Fruit fly (Drosophila melanogaster) whole organism, prepupa: ENCODE results near the gene Vps33B.

Experiments used
- Blimp-1 ChIP-seq: fragments of 200-800 bp; sonication (Bioruptor generic); optimal IDR thresholded peaks from 3 replicates; lab custom pipeline; 2017; ENCODE audit warnings: missing biosample characterization, missing genetic modification characterization, mild to moderate bottlenecking, moderate library complexity, missing genetic modification reagents
- CG10631 ChIP-seq: fragments of 200-800 bp; sonication (Bioruptor generic); optimal IDR thresholded peaks from 2 replicates; lab custom pipeline; 2016; ENCODE audit warnings: missing biosample characterization, missing genetic modification characterization
- CG10669 ChIP-seq: fragments of 200-800 bp; sonication (Bioruptor generic); optimal IDR thresholded peaks from 3 replicates; lab custom pipeline; 2018; ENCODE audit warnings: missing biosample characterization, mild to moderate bottlenecking, missing genetic modification characterization, moderate library complexity
- CG11762 ChIP-seq: fragments of 200-800 bp; sonication (Bioruptor generic); optimal IDR thresholded peaks from 3 replicates; lab custom pipeline; 2016; ENCODE audit warnings: missing biosample characterization, missing genetic modification characterization; ENCODE audit not compliant: insufficient read depth
- CG11902 ChIP-seq: fragments of 200-800 bp; sonication (Bioruptor generic); optimal IDR thresholded peaks from 3 replicates; lab custom pipeline; 2016; ENCODE audit warnings: missing biosample characterization, missing genetic modification characterization
- CG15336 ChIP-seq: fragments of 200-800 bp; sonication (Bioruptor generic); IDR thresholded peaks from 2 replicates; pipeline ENCODE4 v1.3.6; 2022; ENCODE audit warnings: missing biosample characterization, missing genetic modification characterization
- CG1621 ChIP-seq: fragments of 200-800 bp; sonication (Bioruptor generic); optimal IDR thresholded peaks from 3 replicates; lab custom pipeline; 2018; ENCODE audit warnings: missing biosample characterization, mild to moderate bottlenecking, missing genetic modification characterization
- CG16779 ChIP-seq: fragments of 200-800 bp; sonication (Bioruptor generic); optimal IDR thresholded peaks from 3 replicates; lab custom pipeline; 2017; ENCODE audit warnings: missing biosample characterization, mild to moderate bottlenecking, missing genetic modification characterization
- CG3032 ChIP-seq: fragments of 200-800 bp; optimal IDR thresholded peaks from 2 replicates; lab custom pipeline; 2019; ENCODE audit warnings: missing biosample characterization, mild to moderate bottlenecking, missing genetic modification characterization, moderate library complexity
- CG31627 ChIP-seq: fragments of 200-800 bp; sonication (Bioruptor generic); optimal IDR thresholded peaks from 3 replicates; lab custom pipeline; 2016; ENCODE audit warnings: missing biosample characterization, missing genetic modification characterization
- CG32006 ChIP-seq: fragments of 200-800 bp; sonication (Bioruptor generic); optimal IDR thresholded peaks from 3 replicates; lab custom pipeline; 2017; ENCODE audit warnings: missing biosample characterization, mild to moderate bottlenecking, missing genetic modification characterization
- CG34406 ChIP-seq: fragments of 200-800 bp; sonication (Bioruptor generic); optimal IDR thresholded peaks from 3 replicates; lab custom pipeline; 2016; ENCODE audit warnings: missing biosample characterization, missing genetic modification characterization
- CG3919 ChIP-seq: fragments of 200-800 bp; sonication (Bioruptor generic); optimal IDR thresholded peaks from 3 replicates; lab custom pipeline; 2016; ENCODE audit warnings: missing biosample characterization, missing genetic modification characterization
- CG4318 ChIP-seq: fragments of 200-800 bp; sonication (Bioruptor generic); optimal IDR thresholded peaks from 3 replicates; lab custom pipeline; 2017; ENCODE audit warnings: missing biosample characterization, mild to moderate bottlenecking, missing genetic modification characterization
- CG6163 ChIP-seq: fragments of 200-800 bp; sonication (Bioruptor generic); IDR thresholded peaks from 3 replicates; pipeline ENCODE4 v1.3.6; 2022; ENCODE audit warnings: missing biosample characterization, missing genetic modification characterization
- CG7368 ChIP-seq: fragments of 200-800 bp; sonication (Bioruptor generic); optimal IDR thresholded peaks from 3 replicates; lab custom pipeline; 2016; ENCODE audit warnings: missing biosample characterization, missing genetic modification characterization
- CG8119 ChIP-seq: fragments of 200-800 bp; sonication (Bioruptor generic); IDR thresholded peaks from 3 replicates; pipeline ENCODE4 v1.3.6; 2022; ENCODE audit warnings: missing biosample characterization, missing genetic modification characterization
- CG8319 ChIP-seq: fragments of 200-800 bp; sonication (Bioruptor generic); optimal IDR thresholded peaks from 3 replicates; lab custom pipeline; 2016; ENCODE audit warnings: missing biosample characterization, missing genetic modification characterization
- CG9139 ChIP-seq: fragments of 200-800 bp; sonication (Bioruptor generic); optimal IDR thresholded peaks from 3 replicates; lab custom pipeline; 2017; ENCODE audit warnings: missing biosample characterization, mild to moderate bottlenecking, missing genetic modification characterization
- Eip78C ChIP-seq: fragments of 200-800 bp; sonication (Bioruptor generic); peaks from one replicate; lab custom pipeline; 2016; ENCODE audit warnings: missing biosample characterization, missing genetic modification characterization
- Eip93F ChIP-seq: fragments of 200-800 bp; sonication (Bioruptor generic); optimal IDR thresholded peaks from 2 replicates; lab custom pipeline; 2016; ENCODE audit warnings: missing biosample characterization, mild to moderate bottlenecking, missing genetic modification characterization
- Ets96B ChIP-seq: fragments of 200-800 bp; optimal IDR thresholded peaks from 2 replicates; lab custom pipeline; 2019; ENCODE audit warnings: missing biosample characterization, mild to moderate bottlenecking, missing genetic modification characterization, moderate library complexity
- Hr38 ChIP-seq: sonication (Bioruptor generic); optimal IDR thresholded peaks from 2 replicates; lab custom pipeline; 2016; ENCODE audit warnings: missing biosample characterization, missing genetic modification characterization
- Hr4 ChIP-seq: fragments of 200-800 bp; sonication (Bioruptor generic); optimal IDR thresholded peaks from 3 replicates; lab custom pipeline; 2016; ENCODE audit warnings: missing biosample characterization, missing genetic modification characterization
- Lpt ChIP-seq: fragments of 200-800 bp; sonication (Bioruptor generic); optimal IDR thresholded peaks from 3 replicates; lab custom pipeline; 2016; ENCODE audit warnings: missing biosample characterization, missing genetic modification characterization
- Met ChIP-seq: fragments of 200-800 bp; sonication (Bioruptor generic); optimal IDR thresholded peaks from 3 replicates; lab custom pipeline; 2016; ENCODE audit warnings: missing biosample characterization, missing genetic modification characterization
- Smox ChIP-seq: fragments of 200-800 bp; sonication (Bioruptor generic); optimal IDR thresholded peaks from 3 replicates; lab custom pipeline; 2016; ENCODE audit warnings: missing biosample characterization, missing genetic modification characterization
- Sox102F ChIP-seq: fragments of 200-800 bp; sonication (Bioruptor generic); optimal IDR thresholded peaks from 2 replicates; lab custom pipeline; 2016; ENCODE audit warnings: missing biosample characterization, mild to moderate bottlenecking, missing genetic modification characterization
- Sox14 ChIP-seq: fragments of 200-800 bp; sonication (Bioruptor generic); optimal IDR thresholded peaks from 3 replicates; lab custom pipeline; 2016; ENCODE audit warnings: missing biosample characterization, missing genetic modification characterization
- Sox15 ChIP-seq: fragments of 200-800 bp; sonication (Bioruptor generic); optimal IDR thresholded peaks from 3 replicates; lab custom pipeline; 2016; ENCODE audit warnings: missing biosample characterization, missing genetic modification characterization
- acj6 ChIP-seq: fragments of 200-800 bp; sonication (Bioruptor generic); optimal IDR thresholded peaks from 3 replicates; lab custom pipeline; 2016; ENCODE audit warnings: missing biosample characterization, missing genetic modification characterization
- cyc ChIP-seq: fragments of 200-800 bp; sonication (Bioruptor generic); optimal IDR thresholded peaks from 3 replicates; lab custom pipeline; 2016; ENCODE audit warnings: missing biosample characterization, missing genetic modification characterization
- dac ChIP-seq: fragments of 200-800 bp; sonication (Bioruptor generic); optimal IDR thresholded peaks from 2 replicates; lab custom pipeline; 2017; ENCODE audit warnings: missing biosample characterization, mild to moderate bottlenecking, missing genetic modification characterization
- eg ChIP-seq: fragments of 200-800 bp; sonication (Bioruptor generic); IDR thresholded peaks from 3 replicates; pipeline ENCODE4 v1.3.6; 2022; ENCODE audit warnings: missing biosample characterization, missing genetic modification characterization
- esn ChIP-seq: fragments of 200-800 bp; sonication (Bioruptor generic); optimal IDR thresholded peaks from 2 replicates; lab custom pipeline; 2016; ENCODE audit warnings: missing biosample characterization, mild to moderate bottlenecking, missing genetic modification characterization, moderate library complexity
- fd59A ChIP-seq: fragments of 200-800 bp; sonication (Bioruptor generic); optimal IDR thresholded peaks from 2 replicates; lab custom pipeline; 2017; ENCODE audit warnings: missing biosample characterization, mild to moderate bottlenecking, missing genetic modification characterization, missing genetic modification reagents
- fd85E ChIP-seq: fragments of 200-800 bp; sonication (Bioruptor generic); optimal IDR thresholded peaks from 3 replicates; lab custom pipeline; 2016; ENCODE audit warnings: missing biosample characterization, missing genetic modification characterization
- fkh ChIP-seq: fragments of 200-800 bp; sonication (Bioruptor generic); optimal IDR thresholded peaks from 3 replicates; lab custom pipeline; 2017; ENCODE audit warnings: missing biosample characterization, mild to moderate bottlenecking, missing genetic modification characterization, moderate library complexity
- lz ChIP-seq: fragments of 200-800 bp; sonication (Bioruptor generic); optimal IDR thresholded peaks from 3 replicates; lab custom pipeline; 2016; ENCODE audit warnings: missing biosample characterization, missing genetic modification characterization
- net ChIP-seq: fragments of 200-800 bp; sonication (Bioruptor generic); optimal IDR thresholded peaks from 3 replicates; lab custom pipeline; 2016; ENCODE audit warnings: missing biosample characterization, missing genetic modification characterization
- pdm3 ChIP-seq: fragments of 200-800 bp; sonication (Bioruptor generic); optimal IDR thresholded peaks from 3 replicates; lab custom pipeline; 2016; ENCODE audit warnings: missing biosample characterization, missing genetic modification characterization
- salr ChIP-seq, 2 experiments: fragments of 200-800 bp; sonication (Bioruptor generic); optimal IDR thresholded peaks; 3 replicates each; lab custom pipeline; 2016 to 2018; ENCODE audit warnings: missing biosample characterization in 2 of 2, missing genetic modification characterization in 2 of 2, mild to moderate bottlenecking in 1 of 2
- spab ChIP-seq: fragments of 200-800 bp; sonication (Bioruptor generic); optimal IDR thresholded peaks from 2 replicates; lab custom pipeline; 2017; ENCODE audit warnings: missing biosample characterization, mild to moderate bottlenecking, missing genetic modification characterization, missing genetic modification reagents
- ss ChIP-seq, 2 experiments: fragments of 200-800 bp; sonication (Bioruptor generic); optimal IDR thresholded peaks; 2 replicates in 1 of 2; 3 replicates in 1 of 2; lab custom pipeline; 2017 to 2018; ENCODE audit warnings: mild to moderate bottlenecking in 2 of 2, missing biosample characterization in 2 of 2, missing genetic modification characterization in 2 of 2, moderate library complexity in 1 of 2
- svp ChIP-seq: fragments of 200-800 bp; sonication (Bioruptor generic); peaks from one replicate; lab custom pipeline; 2016; ENCODE audit warnings: missing biosample characterization, missing genetic modification characterization
- vri ChIP-seq: fragments of 200-800 bp; sonication (Bioruptor generic); optimal IDR thresholded peaks from 3 replicates; lab custom pipeline; 2016; ENCODE audit warnings: missing biosample characterization, mild to moderate bottlenecking, missing genetic modification characterization

The Vps33B gene

DNA sequence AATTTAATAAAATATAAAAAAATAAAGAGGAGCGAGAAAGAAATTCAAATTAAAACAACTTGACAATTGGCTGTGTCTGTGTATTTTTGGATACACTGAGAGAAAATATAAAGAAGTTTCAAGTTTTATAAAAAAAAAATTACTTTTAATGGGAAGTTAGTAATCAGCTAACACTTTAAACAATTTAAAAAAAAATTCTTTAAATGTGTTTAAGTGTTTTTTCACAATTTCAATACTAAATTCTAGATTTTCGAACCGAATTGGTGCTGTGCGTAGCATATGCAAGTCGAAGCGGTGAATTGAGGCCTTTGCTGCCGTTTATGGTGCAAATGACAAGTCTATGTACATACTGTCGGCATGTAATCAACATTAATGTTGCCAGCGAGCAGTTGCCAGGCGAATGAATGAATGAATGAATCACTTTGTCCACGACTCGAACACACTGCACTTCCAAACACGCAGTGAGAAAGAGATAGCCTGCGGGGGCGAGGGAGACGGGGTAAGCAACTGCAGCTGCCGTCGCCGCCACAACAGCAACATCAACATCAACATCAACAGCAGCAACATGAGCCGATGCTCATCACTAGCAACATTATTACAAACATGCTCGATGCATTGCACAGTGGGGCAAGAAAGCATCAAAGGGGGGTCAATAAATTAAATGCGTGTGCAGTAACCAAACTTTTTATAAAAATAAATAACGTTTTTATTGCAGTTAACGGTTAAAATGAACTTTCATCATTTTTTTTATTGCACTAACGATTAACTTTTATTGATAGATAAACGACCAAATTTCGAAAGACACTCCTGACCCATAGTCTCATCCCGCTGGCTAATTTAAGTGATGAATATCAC, 27.5 kb upstream of the Vps33B start (continued):
- TF ChIP-seq CG9139 (peak; percentile 71), CG1621 (peak; percentile 88), Blimp-1 (GFP tag; lab: Kevin White, UChicago) (no peak), salr (GFP tag; optimal IDR thresholded peaks at IDR 0.05; lab: Kevin White, UChicago) (peak; percentile 77 to 87), cyc (GFP tag; lab: Kevin White, UChicago) (peak; percentile 75), CG10631 (GFP tag; lab: Kevin White, UChicago) (peak; percentile 89), Sox102F (GFP tag; lab: Kevin White, UChicago) (peak; percentile 77), CG8119 (GFP tag; lab: Robert Waterston, UW) (peak; percentile 93), vri (GFP tag; lab: Kevin White, UChicago) (peak; percentile 36), pdm3 (peak; percentile 91)
- TF ChIP-seq, all 60 proteins: peak for 56

DNA sequence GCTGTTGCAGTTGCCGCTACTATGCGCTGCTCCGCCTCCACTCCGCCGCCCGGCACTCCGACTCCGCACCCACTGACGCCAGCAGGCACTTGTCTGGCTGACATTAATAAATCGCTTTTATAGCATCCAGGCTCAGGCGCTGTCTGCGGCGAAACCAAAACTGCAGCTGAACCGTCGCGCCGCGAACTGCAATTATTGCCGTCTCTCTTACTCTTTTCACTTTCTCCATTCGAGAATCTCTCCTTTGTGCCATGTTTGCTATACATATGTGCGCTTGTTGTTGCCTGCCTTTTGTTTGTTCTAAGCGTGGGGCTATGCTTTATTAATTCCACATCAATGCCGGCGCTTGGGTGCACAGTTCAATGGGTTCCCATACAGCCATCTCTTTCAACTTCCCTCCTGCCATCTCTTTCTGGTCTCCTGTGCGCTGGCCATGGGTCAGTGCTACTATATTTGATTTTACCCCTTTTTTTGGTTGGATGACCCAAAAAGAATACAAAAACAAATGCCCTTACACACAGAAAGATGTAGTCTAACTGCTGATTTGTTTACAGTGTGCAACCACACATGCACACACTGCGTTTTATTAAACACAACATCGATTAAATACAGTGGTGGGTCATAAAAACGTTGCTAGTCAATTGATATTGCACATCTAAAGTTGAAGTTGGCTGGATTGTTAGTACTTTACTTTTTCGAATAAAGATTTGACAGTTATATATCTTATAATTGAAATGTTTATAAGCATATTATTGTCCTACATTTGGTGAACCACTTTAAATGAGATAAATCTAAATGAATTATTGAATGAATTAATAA, 26.6 kb upstream of the Vps33B start:
- no peak for TF ChIP-seq CG16779
- TF ChIP-seq salr (GFP tag; optimal IDR thresholded peaks at IDR 0.05; lab: Kevin White, UChicago), result no peak
- TF ChIP-seq Sox14 (GFP tag; lab: Kevin White, UChicago), result no peak
- TF ChIP-seq eg (GFP tag; lab: Robert Waterston, UW), result no peak
- TF ChIP-seq svp, result peak; percentile 41
- no peak for TF ChIP-seq ss (GFP tag; optimal IDR thresholded peaks at IDR 0.05; lab: Kevin White, UChicago)
- no peak for TF ChIP-seq lz (GFP tag; lab: Kevin White, UChicago)
- no peak for TF ChIP-seq Sox102F (GFP tag; lab: Kevin White, UChicago)
- peak; percentile 24 for TF ChIP-seq fkh
- no peak for TF ChIP-seq spab
- TF ChIP-seq Met (GFP tag; lab: Kevin White, UChicago), result no peak
- no peak for TF ChIP-seq Lpt (GFP tag; lab: Kevin White, UChicago)
- no peak for TF ChIP-seq vri (GFP tag; lab: Kevin White, UChicago)
- TF ChIP-seq Hr4 (GFP tag; lab: Kevin White, UChicago), result peak; percentile 2
- TF ChIP-seq fd85E (GFP tag; lab: Kevin White, UChicago), result no peak
- TF ChIP-seq Smox (GFP tag; lab: Kevin White, UChicago), result no peak
- TF ChIP-seq CG3919 (GFP tag; lab: Kevin White, UChicago), result no peak
- TF ChIP-seq esn (GFP tag; lab: Kevin White, UChicago), result no peak
- peak; percentile 19 for TF ChIP-seq CG32006 (GFP tag; lab: Kevin White, UChicago)
- TF ChIP-seq Ets96B (tag; lab: Kevin White, UChicago), result no peak
- TF ChIP-seq Hr38, result no peak
- TF ChIP-seq CG7368 (GFP tag; lab: Kevin White, UChicago), result no peak
- no peak for TF ChIP-seq CG11762 (GFP tag; lab: Kevin White, UChicago)
- no peak for TF ChIP-seq CG31627 (GFP tag; lab: Kevin White, UChicago)
- no peak for TF ChIP-seq CG10669 (GFP tag; lab: Kevin White, UChicago)
- no peak for TF ChIP-seq CG15336 (GFP tag; lab: Robert Waterston, UW)
- peak; percentile 3 for TF ChIP-seq pdm3
- no peak for TF ChIP-seq CG1621
- no peak for TF ChIP-seq CG3032 (tag; lab: Kevin White, UChicago)
- no peak for TF ChIP-seq Sox15 (GFP tag; lab: Kevin White, UChicago)
- no peak for TF ChIP-seq dac (GFP tag; lab: Kevin White, UChicago)
- no peak for TF ChIP-seq CG11902
- TF ChIP-seq fd59A, result no peak
- no peak for TF ChIP-seq net (GFP tag; lab: Kevin White, UChicago)
- no peak for TF ChIP-seq Eip93F
- peak; percentile 58 for TF ChIP-seq Blimp-1 (GFP tag; lab: Kevin White, UChicago)
- TF ChIP-seq Eip78C (GFP tag; lab: Kevin White, UChicago), result no peak
- TF ChIP-seq acj6 (GFP tag; lab: Kevin White, UChicago), result no peak
- TF ChIP-seq CG4318 (GFP tag; lab: Kevin White, UChicago), result no peak
- no peak for TF ChIP-seq CG8319 (GFP tag; lab: Kevin White, UChicago)
- no peak for TF ChIP-seq CG34406 (GFP tag; lab: Kevin White, UChicago)
- no peak for TF ChIP-seq CG6163
